Fruit fly (Drosophila melanogaster): ENCODE data around the gene CG13133.

The CG13133 gene

dm6 chr2L:10092289-10092688 is at the start of gene CG13133:
CG13133 (minus strand) TSS chr2L:10092389.
- TF ChIP-seq kay (GFP tag; ENCODE audit: borderline replicate concordance) (no peak), ovo (GFP tag; optimal IDR thresholded peaks at IDR 0.05) (no peak), toe (GFP tag; optimal IDR thresholded peaks at IDR 0.05) (no peak), CG7101 (tag; optimal IDR thresholded peaks at IDR 0.05) (no peak), CG7045 (GFP tag; optimal IDR thresholded peaks at IDR 0.05) (no peak), pad (GFP tag; optimal IDR thresholded peaks at IDR 0.05) (no peak), CG11617 (GFP tag; optimal IDR thresholded peaks at IDR 0.05) (no peak), cnc (optimal IDR thresholded peaks at IDR 0.05) (no peak), CG14711 (tag; optimal IDR thresholded peaks at IDR 0.05) (no peak), Crg-1 (GFP tag; optimal IDR thresholded peaks at IDR 0.05) (no peak), CG5204 (GFP tag; optimal IDR thresholded peaks at IDR 0.05) (no peak)

DNA sequence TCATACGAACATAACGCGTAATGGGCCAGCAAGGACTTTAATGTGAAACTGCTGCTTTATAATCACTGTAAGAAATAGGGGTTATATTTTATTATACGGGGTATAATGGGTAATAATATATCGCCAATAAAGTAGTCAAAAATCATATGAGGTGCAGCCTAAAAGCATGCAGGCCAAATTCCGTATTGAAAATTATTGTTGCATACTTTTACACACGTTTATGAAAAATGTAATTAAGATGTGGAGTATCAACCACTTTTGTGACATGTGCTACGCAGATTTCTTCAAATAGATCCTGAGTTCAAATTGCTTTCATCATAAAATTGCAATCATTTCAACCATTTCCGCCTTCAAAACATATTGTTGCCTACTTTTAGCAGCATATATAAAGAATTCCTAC is 38.6 kb upstream of the CG13133 start:
- TF ChIP-seq Hr96 (GFP tag; optimal IDR thresholded peaks at IDR 0.05) (no peak), CG5204 (GFP tag; optimal IDR thresholded peaks at IDR 0.05) (no peak), bab1 (GFP tag; optimal IDR thresholded peaks at IDR 0.05) (no peak), ovo (GFP tag; optimal IDR thresholded peaks at IDR 0.05) (no peak), toe (GFP tag; optimal IDR thresholded peaks at IDR 0.05) (no peak), Mnt (GFP tag; optimal IDR thresholded peaks at IDR 0.05) (no peak), tj (GFP tag; optimal IDR thresholded peaks at IDR 0.05) (no peak), CG11617 (GFP tag; optimal IDR thresholded peaks at IDR 0.05) (no peak), cnc (optimal IDR thresholded peaks at IDR 0.05) (no peak), CG7101 (tag; optimal IDR thresholded peaks at IDR 0.05) (no peak), CG14711 (tag; optimal IDR thresholded peaks at IDR 0.05) (no peak), cic (GFP tag; optimal IDR thresholded peaks at IDR 0.05) (no peak), CG7045 (GFP tag; optimal IDR thresholded peaks at IDR 0.05) (no peak), pad (GFP tag; optimal IDR thresholded peaks at IDR 0.05) (no peak), CG1620 (GFP tag; optimal IDR thresholded peaks at IDR 0.05) (no peak), Clk (GFP tag; optimal IDR thresholded peaks at IDR 0.05) (no peak), Crg-1 (GFP tag; optimal IDR thresholded peaks at IDR 0.05) (no peak), kay (GFP tag; ENCODE audit: borderline replicate concordance) (no peak), CG12768 (GFP tag; optimal IDR thresholded peaks at IDR 0.05) (no peak)

dm6 chr2L:10123963-10124362 is 31.8 kb upstream of the CG13133 start:
- TF ChIP-seq CG33017 (tag; optimal IDR thresholded peaks at IDR 0.05) (no peak), CG5204 (GFP tag; optimal IDR thresholded peaks at IDR 0.05) (no peak), pad (GFP tag; optimal IDR thresholded peaks at IDR 0.05) (no peak), bab1 (GFP tag; optimal IDR thresholded peaks at IDR 0.05) (no peak), ovo (GFP tag; optimal IDR thresholded peaks at IDR 0.05) (no peak), Crg-1 (GFP tag; optimal IDR thresholded peaks at IDR 0.05) (no peak), Clk (GFP tag; optimal IDR thresholded peaks at IDR 0.05) (no peak), CG1620 (GFP tag; optimal IDR thresholded peaks at IDR 0.05) (no peak), CG12768 (GFP tag; optimal IDR thresholded peaks at IDR 0.05) (no peak), CG11617 (GFP tag; optimal IDR thresholded peaks at IDR 0.05) (no peak), cnc (optimal IDR thresholded peaks at IDR 0.05) (no peak), CG7045 (GFP tag; optimal IDR thresholded peaks at IDR 0.05) (no peak)

- TF ChIP-seq CG14711 (tag; optimal IDR thresholded peaks at IDR 0.05) (no peak), ovo (GFP tag; optimal IDR thresholded peaks at IDR 0.05) (no peak), cnc (optimal IDR thresholded peaks at IDR 0.05) (no peak), pad (GFP tag; optimal IDR thresholded peaks at IDR 0.05) (no peak), CG12768 (GFP tag; optimal IDR thresholded peaks at IDR 0.05) (no peak), cic (GFP tag; optimal IDR thresholded peaks at IDR 0.05) (no peak), bab1 (GFP tag; optimal IDR thresholded peaks at IDR 0.05) (no peak), tj (GFP tag; optimal IDR thresholded peaks at IDR 0.05) (no peak), CG5204 (GFP tag; optimal IDR thresholded peaks at IDR 0.05) (no peak), Mnt (GFP tag; optimal IDR thresholded peaks at IDR 0.05) (no peak), CG1620 (GFP tag; optimal IDR thresholded peaks at IDR 0.05) (no peak), Hr96 (GFP tag; optimal IDR thresholded peaks at IDR 0.05) (no peak), Clk (GFP tag; optimal IDR thresholded peaks at IDR 0.05) (no peak), kay (GFP tag; ENCODE audit: borderline replicate concordance) (no peak), CG7045 (GFP tag; optimal IDR thresholded peaks at IDR 0.05) (no peak), CG11617 (GFP tag; optimal IDR thresholded peaks at IDR 0.05) (no peak), Crg-1 (GFP tag; optimal IDR thresholded peaks at IDR 0.05) (no peak)
Observed at dm6 chr2L:10122671-10123070, 30.5 kb upstream of the CG13133 start, which contains the start of gene CG13135. CG13135 (minus strand) TSS chr2L:10122771.

- TF ChIP-seq CG12768 (GFP tag; optimal IDR thresholded peaks at IDR 0.05): no peak
- no peak for TF ChIP-seq ovo (GFP tag; optimal IDR thresholded peaks at IDR 0.05)
- no peak for TF ChIP-seq CG14711 (tag; optimal IDR thresholded peaks at IDR 0.05)
- TF ChIP-seq CG7101 (tag; optimal IDR thresholded peaks at IDR 0.05): no peak
- no peak for TF ChIP-seq CG1620 (GFP tag; optimal IDR thresholded peaks at IDR 0.05)
- no peak for TF ChIP-seq tj (GFP tag; optimal IDR thresholded peaks at IDR 0.05)
- TF ChIP-seq CG33017 (tag; optimal IDR thresholded peaks at IDR 0.05): no peak
- TF ChIP-seq kay (GFP tag; ENCODE audit: borderline replicate concordance): no peak
- TF ChIP-seq cic (GFP tag; optimal IDR thresholded peaks at IDR 0.05): no peak
- TF ChIP-seq Clk (GFP tag; optimal IDR thresholded peaks at IDR 0.05): no peak
- no peak for TF ChIP-seq cnc (optimal IDR thresholded peaks at IDR 0.05)
- no peak for TF ChIP-seq toe (GFP tag; optimal IDR thresholded peaks at IDR 0.05)
- no peak for TF ChIP-seq CG5204 (GFP tag; optimal IDR thresholded peaks at IDR 0.05)
- no peak for TF ChIP-seq pad (GFP tag; optimal IDR thresholded peaks at IDR 0.05)
- TF ChIP-seq CG7045 (GFP tag; optimal IDR thresholded peaks at IDR 0.05): no peak
- TF ChIP-seq Mnt (GFP tag; optimal IDR thresholded peaks at IDR 0.05): no peak
Observed at dm6 chr2L:10108749-10109148, 16.6 kb upstream of the CG13133 start.

- TF ChIP-seq cic (GFP tag; optimal IDR thresholded peaks at IDR 0.05) (no peak), Hr96 (GFP tag; optimal IDR thresholded peaks at IDR 0.05) (no peak), Mnt (GFP tag; optimal IDR thresholded peaks at IDR 0.05) (no peak), bab1 (GFP tag; optimal IDR thresholded peaks at IDR 0.05) (no peak), CG5204 (GFP tag; optimal IDR thresholded peaks at IDR 0.05) (no peak), CG7101 (tag; optimal IDR thresholded peaks at IDR 0.05) (no peak)
Observed at dm6 chr2L:10096127-10096526, 3.9 kb upstream of the CG13133 start.
